Fruit fly (Drosophila melanogaster) whole organism, embryonic: ENCODE data around the gene CG42445.

Experiments
- Awh ChIP-seq: fragments of 200-800 bp; sonication (Bioruptor generic); IDR thresholded peaks from 2 replicates; pipeline ENCODE4, ENCODE4 v1.3.6; 2022; ENCODE audit warnings: missing biosample characterization, missing genetic modification characterization
- Bdp1 ChIP-seq: fragments of 200-800 bp; sonication (Bioruptor generic); optimal IDR thresholded peaks from 3 replicates; lab custom pipeline; 2016; ENCODE audit warnings: missing biosample characterization, missing genetic modification characterization
- CG10366 ChIP-seq: fragments of 200-800 bp; sonication (Bioruptor generic); IDR thresholded peaks from 2 replicates; pipeline ENCODE4 v1.3.6; 2022; ENCODE audit warnings: missing biosample characterization, missing genetic modification characterization
- CG10565 ChIP-seq: fragments of 200-800 bp; sonication (Bioruptor generic); optimal IDR thresholded peaks from 3 replicates; lab custom pipeline; 2016; ENCODE audit warnings: missing biosample characterization, mild to moderate bottlenecking, missing genetic modification characterization
- CG15514 ChIP-seq: fragments of 200-800 bp; sonication (Bioruptor generic); optimal IDR thresholded peaks from 3 replicates; lab custom pipeline; 2017; ENCODE audit warnings: missing biosample characterization, missing genetic modification characterization, mild to moderate bottlenecking, moderate library complexity, missing genetic modification reagents
- CG17802 ChIP-seq: fragments of 200-800 bp; sonication (Bioruptor generic); optimal IDR thresholded peaks from 2 replicates; lab custom pipeline; 2018; ENCODE audit warnings: missing biosample characterization, mild to moderate bottlenecking, missing genetic modification characterization, moderate library complexity
- CG30020 ChIP-seq: fragments of 200-800 bp; optimal IDR thresholded peaks from 2 replicates; lab custom pipeline; 2019; ENCODE audit warnings: missing biosample characterization, mild to moderate bottlenecking, missing genetic modification characterization, moderate library complexity
- CG31441 ChIP-seq: fragments of 200-800 bp; sonication (Bioruptor generic); IDR thresholded peaks from 2 replicates; pipeline ENCODE4 v1.3.6; 2022; ENCODE audit warnings: missing biosample characterization, missing genetic modification characterization
- CG3163 ChIP-seq: fragments of 200-800 bp; sonication (Bioruptor generic); optimal IDR thresholded peaks from 3 replicates; lab custom pipeline; 2016; ENCODE audit warnings: missing biosample characterization, missing genetic modification characterization
- CG4282 ChIP-seq: fragments of 200-800 bp; sonication (Bioruptor generic); optimal IDR thresholded peaks from 2 replicates; lab custom pipeline; 2016; ENCODE audit warnings: missing biosample characterization, missing genetic modification characterization
- CG7271 ChIP-seq: fragments of 200-800 bp; sonication (Bioruptor generic); optimal IDR thresholded peaks from 2 replicates; lab custom pipeline; 2018; ENCODE audit warnings: missing biosample characterization, mild to moderate bottlenecking, missing genetic modification characterization, moderate library complexity
- CG8290 ChIP-seq, 3 experiments: fragments of 200-800 bp; sonication (Bioruptor generic); optimal IDR thresholded peaks; 2 replicates each; lab custom pipeline; 2016 to 2019; ENCODE audit warnings: missing biosample characterization in 3 of 3, missing genetic modification characterization in 3 of 3, mild to moderate bottlenecking in 2 of 3, moderate library complexity in 1 of 3
- CG9609 ChIP-seq: fragments of 200-800 bp; sonication (Bioruptor generic); optimal IDR thresholded peaks from 3 replicates; lab custom pipeline; 2016; ENCODE audit warnings: missing biosample characterization, missing genetic modification characterization
- CG9797 ChIP-seq: fragments of 200-800 bp; sonication (Bioruptor generic); optimal IDR thresholded peaks from 3 replicates; lab custom pipeline; 2018; ENCODE audit warnings: missing biosample characterization, mild to moderate bottlenecking, missing genetic modification characterization
- Dek ChIP-seq: fragments of 200-800 bp; sonication (Bioruptor generic); optimal IDR thresholded peaks from 3 replicates; lab custom pipeline; 2019; ENCODE audit warnings: missing biosample characterization, mild to moderate bottlenecking, missing genetic modification characterization, moderate library complexity
- Doc2 ChIP-seq: fragments of 200-800 bp; sonication (Bioruptor generic); IDR thresholded peaks from 2 replicates; pipeline ENCODE4 v1.3.6; 2022; ENCODE audit warnings: missing biosample characterization, missing genetic modification characterization
- Fer2 ChIP-seq: fragments of 200-800 bp; sonication (Bioruptor generic); optimal IDR thresholded peaks from 2 replicates; lab custom pipeline; 2018; ENCODE audit warnings: missing biosample characterization, mild to moderate bottlenecking, missing genetic modification characterization, moderate library complexity
- GATAe ChIP-seq: fragments of 200-800 bp; sonication (Bioruptor generic); conservative IDR thresholded peaks from 2 replicates; pipeline ENCODE4 v1.3.6; 2022; ENCODE audit warnings: missing biosample characterization, missing genetic modification characterization
- H2.0 ChIP-seq: fragments of 200-800 bp; sonication (Bioruptor generic); IDR thresholded peaks from 2 replicates; pipeline ENCODE4 v1.3.6; 2022; ENCODE audit warnings: missing biosample characterization, missing genetic modification characterization
- HLH54F ChIP-seq: fragments of 200-800 bp; sonication (Bioruptor generic); optimal IDR thresholded peaks from 3 replicates; lab custom pipeline; 2016; ENCODE audit warnings: missing biosample characterization, missing genetic modification characterization
- HmgD ChIP-seq: fragments of 200-800 bp; sonication (Bioruptor generic); optimal IDR thresholded peaks from 3 replicates; lab custom pipeline; 2016; ENCODE audit warnings: missing biosample characterization, missing genetic modification characterization
- Lhr ChIP-seq: fragments of 200-800 bp; sonication (Bioruptor generic); optimal IDR thresholded peaks from 3 replicates; lab custom pipeline; 2017; ENCODE audit warnings: mild to moderate bottlenecking, missing biosample characterization, missing genetic modification reagents, missing genetic modification characterization
- NFAT ChIP-seq: fragments of 200-800 bp; sonication (Bioruptor generic); IDR thresholded peaks from 2 replicates; pipeline ENCODE4 v1.3.6; 2022; ENCODE audit warnings: missing biosample characterization, missing genetic modification characterization
- Ravus ChIP-seq: fragments of 200-800 bp; sonication (Bioruptor generic); IDR thresholded peaks from 2 replicates; pipeline ENCODE4 v1.3.6; 2022; ENCODE audit warnings: missing biosample characterization, missing genetic modification characterization
- Scr ChIP-seq: fragments of 200-800 bp; sonication (Bioruptor generic); IDR thresholded peaks from 2 replicates; pipeline ENCODE4 v1.3.6; 2022; ENCODE audit warnings: missing biosample characterization, missing genetic modification characterization; ENCODE audit not compliant: partially characterized antibody
- Side ChIP-seq: fragments of 200-800 bp; sonication (Bioruptor generic); optimal IDR thresholded peaks from 2 replicates; lab custom pipeline; 2016; ENCODE audit warnings: missing biosample characterization, missing genetic modification characterization
- TFAM ChIP-seq: fragments of 200-800 bp; sonication (Bioruptor generic); optimal IDR thresholded peaks from 2 replicates; lab custom pipeline; 2017; ENCODE audit warnings: missing biosample characterization, missing genetic modification characterization, inconsistent platforms
- Taf1 ChIP-seq: fragments of 200-800 bp; sonication (Bioruptor generic); IDR thresholded peaks from 2 replicates; pipeline ENCODE4 v1.3.6; 2022; ENCODE audit warnings: missing biosample characterization, missing genetic modification characterization
- YL-1 ChIP-seq: fragments of 200-800 bp; sonication (Bioruptor generic); optimal IDR thresholded peaks from 3 replicates; lab custom pipeline; 2017; ENCODE audit warnings: missing biosample characterization, mild to moderate bottlenecking, missing genetic modification characterization
- ab ChIP-seq: fragments of 200-800 bp; sonication (Bioruptor generic); optimal IDR thresholded peaks from 2 replicates; lab custom pipeline; 2016; ENCODE audit warnings: missing biosample characterization, missing genetic modification characterization
- abd-A ChIP-seq: fragments of 200-800 bp; sonication (Bioruptor generic); optimal IDR thresholded peaks from 3 replicates; lab custom pipeline; 2019; ENCODE audit warnings: missing biosample characterization, mild to moderate bottlenecking, missing genetic modification characterization, moderate library complexity
- ap ChIP-seq: fragments of 200-800 bp; sonication (Bioruptor generic); IDR thresholded peaks from 2 replicates; pipeline ENCODE4 v1.3.6; 2022; ENCODE audit warnings: missing biosample characterization, missing genetic modification characterization
- corto ChIP-seq: fragments of 200-800 bp; sonication (Bioruptor generic); optimal IDR thresholded peaks from 2 replicates; lab custom pipeline; 2016; ENCODE audit warnings: missing biosample characterization, mild to moderate bottlenecking, missing genetic modification characterization, moderate library complexity
- gcm ChIP-seq: fragments of 200-800 bp; sonication (Bioruptor generic); optimal IDR thresholded peaks from 2 replicates; lab custom pipeline; 2019; ENCODE audit warnings: missing biosample characterization, mild to moderate bottlenecking, missing genetic modification characterization, moderate library complexity
- gsb-n ChIP-seq: fragments of 200-800 bp; sonication (Bioruptor generic); optimal IDR thresholded peaks from 3 replicates; lab custom pipeline; 2018; ENCODE audit warnings: missing biosample characterization, mild to moderate bottlenecking, missing genetic modification characterization
- hth ChIP-seq: fragments of >200 bp; optimal IDR thresholded peaks from 2 replicates; lab custom pipeline; 2017; ENCODE audit warnings: inconsistent platforms
- inv ChIP-seq: fragments of 200-800 bp; sonication (Bioruptor generic); IDR thresholded peaks from 2 replicates; pipeline ENCODE4 v1.3.6; 2022; ENCODE audit warnings: missing biosample characterization, missing genetic modification characterization; ENCODE audit not compliant: partially characterized antibody
- lov ChIP-seq, 2 experiments: fragments of 200-800 bp in 1 of 2; fragments of >200 bp in 1 of 2; sonication (Bioruptor generic) in 1 of 2; IDR thresholded peaks in 1 of 2; optimal IDR thresholded peaks in 1 of 2; 2 replicates in 1 of 2; 3 replicates in 1 of 2; pipeline versions ENCODE4 v1.3.6 to Lab custom; 2017 to 2022; ENCODE audit warnings: missing biosample characterization in 1 of 2, missing genetic modification characterization in 1 of 2
- mld ChIP-seq: fragments of 200-800 bp; sonication (Bioruptor generic); IDR thresholded peaks from 3 replicates; pipeline ENCODE4 v1.3.6; 2022; ENCODE audit warnings: missing biosample characterization, missing genetic modification characterization; ENCODE audit not compliant: partially characterized antibody
- oc ChIP-seq: fragments of 200-800 bp; sonication (Bioruptor generic); optimal IDR thresholded peaks from 2 replicates; lab custom pipeline; 2018; ENCODE audit warnings: missing biosample characterization, mild to moderate bottlenecking, missing genetic modification characterization, moderate library complexity
- phol ChIP-seq: fragments of 200-800 bp; sonication (Bioruptor generic); optimal IDR thresholded peaks from 3 replicates; lab custom pipeline; 2018; ENCODE audit warnings: missing biosample characterization, mild to moderate bottlenecking, missing genetic modification characterization, moderate library complexity
- prd ChIP-seq, 3 experiments: fragments of >200 bp in 2 of 3; fragments of 200-800 bp in 1 of 3; sonication (Bioruptor generic) in 1 of 3; optimal IDR thresholded peaks in 2 of 3; IDR thresholded peaks in 1 of 3; 2 replicates in 2 of 3; 3 replicates in 1 of 3; pipeline versions ENCODE4 v1.3.6 to Lab custom; 2017 to 2022; ENCODE audit warnings: missing biosample characterization in 1 of 3, missing genetic modification characterization in 1 of 3
- rib ChIP-seq: fragments of 200-800 bp; sonication (Bioruptor generic); IDR thresholded peaks from 2 replicates; pipeline ENCODE4 v1.3.6; 2022; ENCODE audit warnings: missing biosample characterization, missing genetic modification characterization
- ro ChIP-seq: fragments of 200-800 bp; sonication (Bioruptor generic); IDR thresholded peaks from 2 replicates; pipeline ENCODE4 v1.3.6; 2022; ENCODE audit warnings: missing biosample characterization, missing genetic modification characterization
- scrt ChIP-seq: fragments of 200-800 bp; sonication (Bioruptor generic); optimal IDR thresholded peaks from 2 replicates; lab custom pipeline; 2018; ENCODE audit warnings: missing biosample characterization, mild to moderate bottlenecking, missing genetic modification characterization, moderate library complexity
- tna ChIP-seq: fragments of 200-800 bp; sonication (Bioruptor generic); IDR thresholded peaks from 2 replicates; pipeline ENCODE4 v1.3.6; 2022; ENCODE audit warnings: missing biosample characterization, missing genetic modification characterization; ENCODE audit not compliant: partially characterized antibody
- toy ChIP-seq: fragments of 200-800 bp; sonication (Bioruptor generic); IDR thresholded peaks from 2 replicates; pipeline ENCODE4 v1.3.6; 2022; ENCODE audit warnings: missing biosample characterization, missing genetic modification characterization
- trem ChIP-seq: fragments of 200-800 bp; optimal IDR thresholded peaks from 3 replicates; lab custom pipeline; 2019; ENCODE audit warnings: missing biosample characterization, mild to moderate bottlenecking, missing genetic modification characterization, moderate library complexity
- unc-4 ChIP-seq: fragments of 200-800 bp; sonication (Bioruptor generic); IDR thresholded peaks from 2 replicates; pipeline ENCODE4 v1.3.6; 2022; ENCODE audit warnings: missing biosample characterization, missing genetic modification characterization; ENCODE audit not compliant: partially characterized antibody
- unpg ChIP-seq: fragments of 200-800 bp; sonication (Bioruptor generic); optimal IDR thresholded peaks from 3 replicates; lab custom pipeline; 2018; ENCODE audit warnings: missing biosample characterization, mild to moderate bottlenecking, missing genetic modification characterization, moderate library complexity

Gene CG42445

DNA sequence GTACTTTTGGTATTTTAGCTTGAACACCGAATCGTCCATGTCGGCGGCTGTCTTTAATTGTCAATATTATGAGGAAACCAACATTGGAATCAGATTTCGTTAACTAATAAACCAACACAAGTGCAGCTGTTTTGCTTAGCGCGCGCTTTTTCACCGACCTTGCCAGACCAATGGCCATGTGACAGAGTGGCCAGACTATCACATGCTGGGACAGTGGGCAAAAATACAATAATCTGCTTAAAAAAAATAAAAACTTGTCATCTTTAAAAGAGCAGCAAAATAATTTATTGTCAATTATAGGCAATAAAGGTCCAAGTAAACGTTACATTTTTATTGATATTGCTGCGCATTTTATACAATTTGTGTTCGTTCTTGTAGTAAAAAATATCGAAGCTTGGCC, 17.1 kb upstream of the CG42445 start, which contains the start of gene RecQ4 (continued):
- no peak for TF ChIP-seq ab (GFP tag; lab: Kevin White, UChicago)
- TF ChIP-seq CG9609 = no peak
- TF ChIP-seq CG9797 (GFP tag; lab: Kevin White, UChicago) = peak; percentile 34
- no peak for TF ChIP-seq CG3163
- TF ChIP-seq CG10366 (GFP tag; lab: Robert Waterston, UW) = no peak
- TF ChIP-seq ap (GFP tag; lab: Robert Waterston, UW) = no peak
- no peak for TF ChIP-seq Side (GFP tag; lab: Kevin White, UChicago)
- TF ChIP-seq Lhr (GFP tag; lab: Kevin White, UChicago) = no peak
- no peak for TF ChIP-seq Bdp1 (GFP tag; lab: Kevin White, UChicago)
- no peak for TF ChIP-seq H2.0 (GFP tag; lab: Robert Waterston, UW)
- no peak for TF ChIP-seq gcm (GFP tag; lab: Kevin White, UChicago)
- peak; percentile 48 for TF ChIP-seq HmgD
- no peak for TF ChIP-seq Doc2
- no peak for TF ChIP-seq rib
- no peak for TF ChIP-seq gsb-n (tag; lab: Kevin White, UChicago)
- TF ChIP-seq toy (GFP tag; lab: Robert Waterston, UW) = no peak
- no peak for TF ChIP-seq CG7271 (tag; lab: Kevin White, UChicago)
- no peak for TF ChIP-seq prd (optimal IDR thresholded peaks at IDR 0.05; lab: Kevin White, UChicago)
- no peak for TF ChIP-seq prd (GFP tag; IDR thresholded peaks at IDR 0.05; lab: Robert Waterston, UW)
- no peak for TF ChIP-seq CG31441
- TF ChIP-seq mld (GFP tag; lab: Robert Waterston, UW) = no peak
- no peak for TF ChIP-seq unpg
- no peak for TF ChIP-seq hth (lab: Kevin White, UChicago)
- TF ChIP-seq Dek = no peak
- TF ChIP-seq CG17802 = no peak
- no peak for TF ChIP-seq HLH54F (GFP tag; lab: Kevin White, UChicago)
- peak; percentile 62 for TF ChIP-seq CG15514 (GFP tag; lab: Kevin White, UChicago)
- no peak for TF ChIP-seq CG30020 (tag; lab: Kevin White, UChicago)
- peak; percentile 65 for TF ChIP-seq CG4282 (GFP tag; lab: Kevin White, UChicago)
- no peak for TF ChIP-seq Scr
- no peak for TF ChIP-seq corto (GFP tag; lab: Kevin White, UChicago)
- no peak for TF ChIP-seq GATAe (GFP tag; lab: Robert Waterston, UW)
- TF ChIP-seq Taf1 (GFP tag; lab: Robert Waterston, UW) = no peak
- no peak for TF ChIP-seq Ravus
- TF ChIP-seq tna = no peak
- no peak for TF ChIP-seq TFAM (GFP tag; lab: Kevin White, UChicago)
- TF ChIP-seq Awh (GFP tag; lab: Robert Waterston, UW) = no peak
- TF ChIP-seq NFAT (GFP tag; lab: Robert Waterston, UW) = no peak
- no peak for TF ChIP-seq scrt (GFP tag; lab: Kevin White, UChicago)
- peak; percentile 40 for TF ChIP-seq YL-1 (GFP tag; lab: Kevin White, UChicago)
- no peak for TF ChIP-seq CG10565 (GFP tag; lab: Kevin White, UChicago)
- no peak for TF ChIP-seq lov (optimal IDR thresholded peaks at IDR 0.05; lab: Kevin White, UChicago)
- TF ChIP-seq lov (GFP tag; IDR thresholded peaks at IDR 0.05; lab: Robert Waterston, UW) = no peak
- no peak for TF ChIP-seq CG8290 (GFP tag; optimal IDR thresholded peaks at IDR 0.05; lab: Kevin White, UChicago)
- TF ChIP-seq CG8290 (tag; optimal IDR thresholded peaks at IDR 0.05; lab: Kevin White, UChicago) = no peak
- TF ChIP-seq abd-A (tag; lab: Kevin White, UChicago) = no peak
- TF ChIP-seq Fer2 (tag; lab: Kevin White, UChicago) = no peak
- TF ChIP-seq inv (GFP tag; lab: Robert Waterston, UW) = peak; percentile 29; the same call in 1 of the 2 replicates
- peak; percentile 22 for TF ChIP-seq phol (tag; lab: Kevin White, UChicago)
- no peak for TF ChIP-seq oc (tag; lab: Kevin White, UChicago)
- TF ChIP-seq ro = no peak
- TF ChIP-seq unc-4 (GFP tag; lab: Robert Waterston, UW) = 0 out of 2 replicates have a peak, but pooled peaks have one; percentile 29
- peak; percentile 36 for TF ChIP-seq trem
